Worm (Caenorhabditis elegans) whole organism, L4 larva: ENCODE results near the gene slc-17.3.

Source experiments
- ZK337.2 ChIP-seq: fragments of 200-800 bp; sonication (Bioruptor generic); IDR thresholded peaks from 2 replicates; pipeline ENCODE4 v1.3.6; 2022; ENCODE audit warnings: missing genetic modification reagents, missing genetic modification characterization, missing compliant biosample characterization
- ceh-62 ChIP-seq: sonication (generic microtip); optimal IDR thresholded peaks from 2 replicates; lab custom pipeline; 2017; ENCODE audit warnings: missing biosample characterization, missing genetic modification characterization
- ceh-82 ChIP-seq: sonication (generic microtip); optimal IDR thresholded peaks from 2 replicates; lab custom pipeline; 2017; ENCODE audit warnings: missing biosample characterization, missing genetic modification characterization
- daf-12 ChIP-seq: fragments of 150-350 bp; optimal IDR thresholded peaks from 2 replicates; lab custom pipeline; 2014; ENCODE audit warnings: missing biosample characterization, missing genetic modification reagents, missing genetic modification characterization
- fos-1 ChIP-seq: fragments of 150-350 bp; optimal IDR thresholded peaks from 2 replicates; lab custom pipeline; 2014; ENCODE audit warnings: missing biosample characterization, missing genetic modification characterization
- nhr-102 ChIP-seq: sonication (generic microtip); optimal IDR thresholded peaks from 2 replicates; lab custom pipeline; 2016; ENCODE audit warnings: mild to moderate bottlenecking, missing genetic modification characterization, moderate library complexity, missing compliant biosample characterization
- nhr-76 ChIP-seq: fragments of 150-350 bp; optimal IDR thresholded peaks from 2 replicates; lab custom pipeline; 2014; ENCODE audit warnings: missing biosample characterization, missing genetic modification characterization
- pha-4 ChIP-seq, 2 experiments: fragments of 150-350 bp in 1 of 2; fragments of 200-800 bp in 1 of 2; sonication (Bioruptor generic) in 1 of 2; IDR thresholded peaks in 1 of 2; optimal IDR thresholded peaks in 1 of 2; 2 replicates each; pipeline versions ENCODE4 v1.3.6 to Lab custom; 2014 to 2022; ENCODE audit warnings: missing genetic modification characterization in 2 of 2, missing genetic modification reagents in 2 of 2, missing biosample characterization in 1 of 2, missing compliant biosample characterization in 1 of 2
- snpc-4 ChIP-seq: fragments of 150-350 bp; optimal IDR thresholded peaks from 2 replicates; lab custom pipeline; 2014; ENCODE audit warnings: missing biosample characterization, missing genetic modification characterization
- unc-39 ChIP-seq: sonication (generic microtip); optimal IDR thresholded peaks from 2 replicates; lab custom pipeline; 2017; ENCODE audit warnings: missing biosample characterization, missing genetic modification characterization
- unc-62 ChIP-seq, 3 experiments: fragments of 150-350 bp in 1 of 3; sonication (generic microtip); optimal IDR thresholded peaks in 2 of 3; peaks in 1 of 3; 1 replicate in 1 of 3; 2 replicates in 2 of 3; lab custom pipeline; 2014 to 2017; ENCODE audit warnings: missing biosample characterization in 3 of 3, missing genetic modification characterization in 3 of 3, missing genetic modification reagents in 3 of 3, missing genotype in 1 of 3

- TF ChIP-seq fos-1 (no peak), ZK337.2 (GFP tag; lab: Robert Waterston, UW) (no peak), nhr-76 (no peak), unc-39 (no peak), snpc-4 (tag; lab: Kevin White, UChicago) (no peak), ceh-82 (tag; lab: Kevin White, UChicago) (no peak), pha-4 (GFP tag; IDR thresholded peaks at IDR 0.05; lab: Robert Waterston, UW) (no peak), pha-4 (tag; optimal IDR thresholded peaks at IDR 0.05; lab: Kevin White, UChicago) (no peak), ceh-62 (no peak), unc-62 (GFP tag; optimal IDR thresholded peaks at IDR 0.05 in 1 of 2; lab: Kevin White, UChicago) (no peak), unc-62 (tag; optimal IDR thresholded peaks at IDR 0.05; lab: Kevin White, UChicago) (no peak), daf-12 (no peak), nhr-102 (tag; lab: Kevin White, UChicago) (no peak)
Measured at ce11 chrIII:7843536-7843935, 21.6 kb downstream of the slc-17.3 start, which contains the start of gene ZK652.8.
